Worm (Caenorhabditis elegans) whole organism, young adult: Measurements from ENCODE around the gene ZK637.15.
A peak's percentile ranks its signal among the peaks of the same experiment; 100 is the strongest.

Experiments used
- B0261.1 ChIP-seq: sonication (generic microtip); optimal IDR thresholded peaks from 2 replicates; lab custom pipeline; 2016; ENCODE audit warnings: mild to moderate bottlenecking, missing genetic modification characterization, moderate library complexity, missing compliant biosample characterization
- C06A6.2 ChIP-seq: fragments of 200-800 bp; sonication (Bioruptor generic); conservative IDR thresholded peaks from 2 replicates; pipeline ENCODE4 v1.3.6; 2022; ENCODE audit warnings: missing genetic modification characterization, missing compliant biosample characterization
- F10E7.11 ChIP-seq: sonication (generic microtip); optimal IDR thresholded peaks from 2 replicates; lab custom pipeline; 2017; ENCODE audit warnings: mild to moderate bottlenecking, missing genetic modification characterization, moderate library complexity, missing compliant biosample characterization
- F22D6.2 ChIP-seq: sonication (generic microtip); optimal IDR thresholded peaks from 2 replicates; lab custom pipeline; 2016; ENCODE audit warnings: mild to moderate bottlenecking, missing genetic modification characterization, missing compliant biosample characterization
- F33H1.4 ChIP-seq: fragments of 200-800 bp; sonication (Bioruptor generic); IDR thresholded peaks from 2 replicates; pipeline ENCODE4 v1.3.6; 2022; ENCODE audit warnings: missing genetic modification reagents, missing genetic modification characterization, missing compliant biosample characterization
- F37B4.10 ChIP-seq: fragments of 200-800 bp; sonication (Bioruptor generic); IDR thresholded peaks from 2 replicates; pipeline ENCODE4 v1.3.6; 2022; ENCODE audit warnings: missing genetic modification characterization, missing compliant biosample characterization
- F39B2.1 ChIP-seq: fragments of 200-800 bp; sonication (Bioruptor generic); IDR thresholded peaks from 2 replicates; pipeline ENCODE4 v1.3.6; 2022; ENCODE audit warnings: missing genetic modification reagents, missing genetic modification characterization, missing compliant biosample characterization
- F52B5.7 ChIP-seq: sonication (generic microtip); optimal IDR thresholded peaks from 2 replicates; lab custom pipeline; 2016; ENCODE audit warnings: mild to moderate bottlenecking, missing genetic modification characterization, missing compliant biosample characterization
- F55B11.4 ChIP-seq: sonication (generic microtip); optimal IDR thresholded peaks from 2 replicates; lab custom pipeline; 2016; ENCODE audit warnings: missing compliant biosample characterization, missing genetic modification characterization, borderline replicate concordance; ENCODE audit not compliant: insufficient read depth
- F57A8.1 ChIP-seq: fragments of 200-800 bp; sonication (Bioruptor generic); optimal IDR thresholded peaks from 2 replicates; lab custom pipeline; 2018; ENCODE audit warnings: mild to moderate bottlenecking, missing genetic modification characterization, moderate library complexity, missing compliant biosample characterization
- T07F8.4 ChIP-seq: sonication (generic microtip); optimal IDR thresholded peaks from 2 replicates; lab custom pipeline; 2016; ENCODE audit warnings: mild to moderate bottlenecking, missing genetic modification characterization, moderate library complexity, missing compliant biosample characterization
- Y53G8AR.9 ChIP-seq: fragments of 200-800 bp; sonication (Bioruptor generic); conservative IDR thresholded peaks from 2 replicates; pipeline ENCODE4 v1.3.6; 2022; ENCODE audit warnings: missing genetic modification reagents, missing genetic modification characterization, missing compliant biosample characterization
- Y56A3A.18 ChIP-seq: fragments of 200-800 bp; sonication (Bioruptor generic); IDR thresholded peaks from 2 replicates; pipeline ENCODE4 v1.3.6; 2022; ENCODE audit warnings: missing genetic modification reagents, missing genetic modification characterization, missing compliant biosample characterization
- aptf-3 ChIP-seq: fragments of 200-800 bp; sonication (Bioruptor generic); IDR thresholded peaks from 2 replicates; pipeline ENCODE4 v1.3.6; 2022; ENCODE audit warnings: missing genetic modification characterization, missing compliant biosample characterization
- bed-2 ChIP-seq: fragments of 200-800 bp; sonication (Bioruptor generic); IDR thresholded peaks from 2 replicates; pipeline ENCODE4 v1.3.6; 2022; ENCODE audit warnings: missing genetic modification reagents, missing genetic modification characterization, missing compliant biosample characterization
- cebp-1 ChIP-seq, 2 experiments: fragments of 200-800 bp in 1 of 2; sonication (Bioruptor generic) in 1 of 2; sonication (generic microtip) in 1 of 2; IDR thresholded peaks in 1 of 2; optimal IDR thresholded peaks in 1 of 2; 2 replicates each; pipeline versions ENCODE4 v1.3.6 to Lab custom; 2017 to 2022; ENCODE audit warnings: missing compliant biosample characterization in 2 of 2, missing genetic modification characterization in 2 of 2, mild to moderate bottlenecking in 1 of 2, missing genetic modification reagents in 1 of 2, moderate library complexity in 1 of 2
- cebp-2 ChIP-seq: fragments of 200-800 bp; sonication (Bioruptor generic); IDR thresholded peaks from 2 replicates; pipeline ENCODE4 v1.3.6; 2022; ENCODE audit warnings: missing genetic modification characterization, missing compliant biosample characterization
- ceh-100 ChIP-seq: fragments of 200-800 bp; sonication (Bioruptor generic); IDR thresholded peaks from 2 replicates; pipeline ENCODE4 v1.3.6; 2022; ENCODE audit warnings: missing genetic modification reagents, missing genetic modification characterization, missing compliant biosample characterization
- ceh-27 ChIP-seq: fragments of 200-800 bp; sonication (Bioruptor generic); optimal IDR thresholded peaks from 2 replicates; lab custom pipeline; 2018; ENCODE audit warnings: mild to moderate bottlenecking, missing genetic modification characterization, moderate library complexity, missing compliant biosample characterization
- ceh-40 ChIP-seq: fragments of 200-800 bp; sonication (Bioruptor generic); IDR thresholded peaks from 2 replicates; pipeline ENCODE4 v1.3.6; 2022; ENCODE audit warnings: missing genetic modification characterization, missing compliant biosample characterization
- ceh-91 ChIP-seq: fragments of 200-800 bp; sonication (Bioruptor generic); IDR thresholded peaks from 2 replicates; pipeline ENCODE4 v1.3.6; 2022; ENCODE audit warnings: missing genetic modification reagents, missing genetic modification characterization, missing compliant biosample characterization
- egl-44 ChIP-seq: fragments of 200-800 bp; sonication (Bioruptor generic); IDR thresholded peaks from 2 replicates; pipeline ENCODE4 v1.3.6; 2022; ENCODE audit warnings: missing genetic modification reagents, missing genetic modification characterization, missing compliant biosample characterization
- egrh-3 ChIP-seq: fragments of 200-800 bp; sonication (Bioruptor generic); IDR thresholded peaks from 2 replicates; pipeline ENCODE4 v1.3.6; 2022; ENCODE audit warnings: missing genetic modification reagents, missing genetic modification characterization, missing compliant biosample characterization
- ets-4 ChIP-seq: fragments of 200-800 bp; sonication (Bioruptor generic); optimal IDR thresholded peaks from 2 replicates; lab custom pipeline; 2018; ENCODE audit warnings: mild to moderate bottlenecking, missing genetic modification characterization, missing compliant biosample characterization
- him-1 ChIP-seq: sonication (generic microtip); optimal IDR thresholded peaks from 2 replicates; lab custom pipeline; 2016; ENCODE audit warnings: missing genotype, missing genetic modification reagents, missing genetic modification characterization, missing compliant biosample characterization
- hlh-12 ChIP-seq: sonication (generic microtip); optimal IDR thresholded peaks from 2 replicates; lab custom pipeline; 2016; ENCODE audit warnings: missing genetic modification characterization, missing compliant biosample characterization
- hmg-1.2 ChIP-seq: fragments of 200-800 bp; sonication (Bioruptor generic); IDR thresholded peaks from 2 replicates; pipeline ENCODE4 v1.3.6; 2022; ENCODE audit warnings: missing genetic modification reagents, missing genetic modification characterization, missing compliant biosample characterization
- hrde-1 ChIP-seq: sonication (generic microtip); optimal IDR thresholded peaks from 2 replicates; lab custom pipeline; 2016; ENCODE audit warnings: missing genetic modification characterization, mild to moderate bottlenecking, missing compliant biosample characterization, moderate library complexity, missing genotype, missing genetic modification reagents, borderline replicate concordance
- let-526 ChIP-seq: fragments of 200-800 bp; sonication (Bioruptor generic); IDR thresholded peaks from 2 replicates; pipeline ENCODE4 v1.3.6; 2022; ENCODE audit warnings: missing genetic modification reagents, missing genetic modification characterization, missing compliant biosample characterization
- lin-26 ChIP-seq: fragments of 200-800 bp; sonication (Bioruptor generic); IDR thresholded peaks from 2 replicates; pipeline ENCODE4 v1.3.6; 2022; ENCODE audit warnings: missing genetic modification reagents, missing genetic modification characterization, missing compliant biosample characterization
- lsy-27 ChIP-seq: sonication (generic microtip); optimal IDR thresholded peaks from 2 replicates; lab custom pipeline; 2017; ENCODE audit warnings: missing genetic modification characterization, mild to moderate bottlenecking, missing compliant biosample characterization, antibody characterized with exemption, missing genotype, borderline replicate concordance; ENCODE audit not compliant: insufficient read depth
- madf-10 ChIP-seq: sonication (generic microtip); optimal IDR thresholded peaks from 2 replicates; lab custom pipeline; 2016; ENCODE audit warnings: mild to moderate bottlenecking, missing genetic modification characterization, missing compliant biosample characterization
- madf-8 ChIP-seq: fragments of 200-800 bp; sonication (Bioruptor generic); conservative IDR thresholded peaks from 2 replicates; pipeline ENCODE4 v1.3.6; 2022; ENCODE audit warnings: missing genetic modification reagents, missing genetic modification characterization, missing compliant biosample characterization
- repo-1 ChIP-seq: sonication (generic microtip); optimal IDR thresholded peaks from 2 replicates; lab custom pipeline; 2017; ENCODE audit warnings: mild to moderate bottlenecking, missing genetic modification characterization, missing compliant biosample characterization
- sdz-38 ChIP-seq: sonication (generic microtip); optimal IDR thresholded peaks from 2 replicates; lab custom pipeline; 2016; ENCODE audit warnings: missing genotype, missing genetic modification characterization, missing compliant biosample characterization
- snpc-4 ChIP-seq, 5 experiments: fragments of 150-350 bp in 1 of 5; sonication (generic microtip) in 4 of 5; optimal IDR thresholded peaks; 2 replicates each; lab custom pipeline; 2014 to 2018; ENCODE audit warnings: missing genetic modification characterization in 5 of 5, missing biosample characterization in 3 of 5, antibody characterized with exemption in 2 of 5, mild to moderate bottlenecking in 2 of 5, missing compliant biosample characterization in 2 of 5, missing genotype in 2 of 5, moderate library complexity in 2 of 5, missing genetic modification reagents in 1 of 5
- somi-1 ChIP-seq: fragments of 200-800 bp; sonication (Bioruptor generic); optimal IDR thresholded peaks from 2 replicates; lab custom pipeline; 2018; ENCODE audit warnings: mild to moderate bottlenecking, missing genetic modification characterization, missing compliant biosample characterization
- tbx-9 ChIP-seq: sonication (generic microtip); optimal IDR thresholded peaks from 2 replicates; lab custom pipeline; 2016; ENCODE audit warnings: borderline replicate concordance, missing genetic modification characterization, inconsistent platforms, missing compliant biosample characterization
- unc-130 ChIP-seq: sonication (generic microtip); optimal IDR thresholded peaks from 2 replicates; lab custom pipeline; 2016; ENCODE audit warnings: missing genetic modification reagents, missing genetic modification characterization, missing compliant biosample characterization
- zim-3 ChIP-seq: sonication (generic microtip); optimal IDR thresholded peaks from 2 replicates; lab custom pipeline; 2017; ENCODE audit warnings: mild to moderate bottlenecking, missing genetic modification characterization, moderate library complexity, missing compliant biosample characterization
- ztf-18 ChIP-seq: sonication (generic microtip); optimal IDR thresholded peaks from 2 replicates; lab custom pipeline; 2016; ENCODE audit warnings: missing genotype, mild to moderate bottlenecking, missing genetic modification characterization, missing compliant biosample characterization
- ztf-25 ChIP-seq: fragments of 200-800 bp; sonication (Bioruptor generic); IDR thresholded peaks from 2 replicates; pipeline ENCODE4 v1.3.6; 2022; ENCODE audit warnings: missing genetic modification reagents, missing genetic modification characterization, missing compliant biosample characterization
- ztf-26 ChIP-seq: sonication (generic microtip); optimal IDR thresholded peaks from 2 replicates; lab custom pipeline; 2017; ENCODE audit warnings: missing genetic modification characterization, missing compliant biosample characterization

The ZK637.15 gene

ce11 chrIII:8933696-8934095 lies 13.8 kb downstream of the ZK637.15 start:
- TF ChIP-seq egl-44 (GFP tag; lab: Robert Waterston, UW), result no peak
- TF ChIP-seq ets-4 (GFP tag; lab: Kevin White, UChicago), result no peak

- TF ChIP-seq Y56A3A.18 (GFP tag; lab: Robert Waterston, UW) (no peak), F37B4.10 (GFP tag; lab: Robert Waterston, UW) (no peak), F55B11.4 (tag; lab: Kevin White, UChicago) (no peak), F33H1.4 (no peak), B0261.1 (tag; lab: Kevin White, UChicago) (no peak), hlh-12 (tag; lab: Kevin White, UChicago) (no peak), ztf-26 (tag; lab: Kevin White, UChicago) (no peak), lin-26 (GFP tag; lab: Robert Waterston, UW) (no peak), zim-3 (tag; lab: Kevin White, UChicago) (no peak)
These were observed 14.5 kb downstream of the ZK637.15 start for ce11 chrIII:8934378-8934777.

ce11 chrIII:8937571-8937970 lies 17.7 kb downstream of the ZK637.15 start:
- peak; percentile 66 for TF ChIP-seq hrde-1 (tag; lab: Kevin White, UChicago)
- TF ChIP-seq ceh-27 (GFP tag; lab: Kevin White, UChicago), result peak; percentile 77
- peak; percentile 24 for TF ChIP-seq F10E7.11 (tag; lab: Kevin White, UChicago)
- TF ChIP-seq ceh-91 (GFP tag; lab: Robert Waterston, UW), result peak; percentile 64
- no peak for TF ChIP-seq hlh-12 (tag; lab: Kevin White, UChicago)
- TF ChIP-seq Y56A3A.18 (GFP tag; lab: Robert Waterston, UW), result 0 out of 2 replicates have a peak, but pooled peaks have one; percentile 43
- no peak; the same call in 1 of the 2 replicates for TF ChIP-seq Y53G8AR.9 (GFP tag; lab: Robert Waterston, UW)
- TF ChIP-seq T07F8.4, result peak; percentile 70
- TF ChIP-seq repo-1, result no peak
- peak; percentile 83 for TF ChIP-seq B0261.1 (tag; lab: Kevin White, UChicago)
- TF ChIP-seq ztf-18 (tag; lab: Kevin White, UChicago), result peak; percentile 86
- no peak for TF ChIP-seq lsy-27 (tag; lab: Kevin White, UChicago)
- no peak for TF ChIP-seq ceh-40 (GFP tag; lab: Robert Waterston, UW)
- TF ChIP-seq tbx-9 (tag; lab: Kevin White, UChicago), result no peak
- TF ChIP-seq C06A6.2 (GFP tag; lab: Robert Waterston, UW), result no peak
- TF ChIP-seq bed-2 (GFP tag; lab: Robert Waterston, UW), result no peak
- TF ChIP-seq F37B4.10 (GFP tag; lab: Robert Waterston, UW), result no peak
- TF ChIP-seq cebp-1 (GFP tag; IDR thresholded peaks at IDR 0.05; lab: Robert Waterston, UW), result 0 out of 2 replicates have a peak, but pooled peaks have one; percentile 47
- TF ChIP-seq cebp-1 (tag; optimal IDR thresholded peaks at IDR 0.05; lab: Kevin White, UChicago), result no peak
- peak; percentile 47 for TF ChIP-seq snpc-4 (GFP tag; optimal IDR thresholded peaks at IDR 0.05; lab: Kevin White, UChicago)
- peak in 3 of 4 experiments; percentile 65 to 80 (median 66) for TF ChIP-seq snpc-4 (tag; optimal IDR thresholded peaks at IDR 0.05; lab: Kevin White, UChicago)
- TF ChIP-seq F52B5.7 (tag; lab: Kevin White, UChicago), result no peak
- peak; percentile 73 for TF ChIP-seq F57A8.1 (GFP tag; lab: Kevin White, UChicago)
- TF ChIP-seq aptf-3 (GFP tag; lab: Robert Waterston, UW), result no peak
- no peak for TF ChIP-seq cebp-2
- no peak for TF ChIP-seq sdz-38
- peak; percentile 65 for TF ChIP-seq ceh-100
- TF ChIP-seq ztf-25 (GFP tag; lab: Robert Waterston, UW), result peak; percentile 84; the same call in 1 of the 2 replicates
- TF ChIP-seq madf-10, result peak; percentile 81
- peak; percentile 39 for TF ChIP-seq unc-130
- TF ChIP-seq him-1 (tag; lab: Kevin White, UChicago), result peak; percentile 97
- TF ChIP-seq hmg-1.2 (GFP tag; lab: Robert Waterston, UW), result peak; percentile 70
- TF ChIP-seq F39B2.1, result no peak
- TF ChIP-seq F22D6.2 (tag; lab: Kevin White, UChicago), result peak; percentile 36
- TF ChIP-seq somi-1 (GFP tag; lab: Kevin White, UChicago), result peak; percentile 54
- no peak for TF ChIP-seq lin-26 (GFP tag; lab: Robert Waterston, UW)
- TF ChIP-seq let-526 (GFP tag; lab: Robert Waterston, UW), result peak; percentile 68; the same call in 1 of the 2 replicates
- no peak; the same call in 1 of the 2 replicates for TF ChIP-seq egrh-3 (GFP tag; lab: Robert Waterston, UW)
- 0 out of 2 replicates have a peak, but pooled peaks have one; percentile 24 for TF ChIP-seq madf-8 (GFP tag; lab: Robert Waterston, UW)
